Worm (Caenorhabditis elegans): ENCODE results near the gene unc-32.
A peak's percentile ranks its signal among the peaks of the same experiment; 100 is the strongest.

DNA sequence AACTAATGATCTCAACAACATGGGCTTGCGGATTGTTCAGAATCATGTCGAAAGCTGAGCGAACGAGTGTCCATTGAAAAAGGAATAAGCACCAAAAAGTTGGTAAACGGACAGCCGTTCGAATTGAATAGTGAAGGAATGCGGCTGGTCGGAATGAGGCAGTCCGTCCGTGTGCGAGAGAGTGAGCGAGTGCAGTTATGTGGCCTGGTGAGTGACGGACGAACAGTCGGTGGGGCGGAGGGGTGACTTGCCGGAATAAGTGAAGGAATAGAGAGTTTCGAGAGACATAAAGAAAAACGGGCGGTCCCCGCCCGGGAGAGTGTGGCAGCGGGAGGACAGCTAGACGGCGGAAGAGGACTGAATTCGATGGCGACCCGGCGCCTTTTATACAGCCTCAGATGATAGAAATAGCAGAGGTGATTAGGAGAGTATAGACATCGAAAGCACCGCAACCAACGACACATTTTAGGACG, 40.1 kb upstream of the unc-32 start:
- TF ChIP-seq fos-1 (tag; optimal IDR thresholded peaks at IDR 0.05) (no peak), ama-1 (optimal IDR thresholded peaks at IDR 0.05) (peak; percentile 95), pha-4 (GFP tag; IDR thresholded peaks at IDR 0.05) (peak; percentile 90), pha-4 (tag; optimal IDR thresholded peaks at IDR 0.05) (no peak), nhr-11 (tag; optimal IDR thresholded peaks at IDR 0.05) (peak; percentile 86), nhr-28 (tag; optimal IDR thresholded peaks at IDR 0.05) (peak; percentile 81)

Data from whole organism, L4 larva.